Worm (Caenorhabditis elegans) whole organism, L4/young adult: ENCODE measurements around the gene F47B8.1.
"Not testable (repeated sequence)": the region's sequence is repeated elsewhere in the genome, so short reads cannot be mapped to it uniquely, and the experiment has no call there.

Experiments used
- W03F9.2 ChIP-seq: fragments of 150-350 bp; optimal IDR thresholded peaks from 2 replicates; lab custom pipeline; 2014; ENCODE audit warnings: missing biosample characterization, missing genetic modification characterization
- dao-5 ChIP-seq: sonication (generic microtip); optimal IDR thresholded peaks from 2 replicates; lab custom pipeline; 2016; ENCODE audit warnings: missing genotype, missing genetic modification characterization, moderate library complexity, missing compliant biosample characterization
- him-1 ChIP-seq: sonication (generic microtip); optimal IDR thresholded peaks from 2 replicates; lab custom pipeline; 2016; ENCODE audit warnings: missing genotype, missing genetic modification reagents, missing genetic modification characterization, missing compliant biosample characterization

F47B8.1 gene

DNA sequence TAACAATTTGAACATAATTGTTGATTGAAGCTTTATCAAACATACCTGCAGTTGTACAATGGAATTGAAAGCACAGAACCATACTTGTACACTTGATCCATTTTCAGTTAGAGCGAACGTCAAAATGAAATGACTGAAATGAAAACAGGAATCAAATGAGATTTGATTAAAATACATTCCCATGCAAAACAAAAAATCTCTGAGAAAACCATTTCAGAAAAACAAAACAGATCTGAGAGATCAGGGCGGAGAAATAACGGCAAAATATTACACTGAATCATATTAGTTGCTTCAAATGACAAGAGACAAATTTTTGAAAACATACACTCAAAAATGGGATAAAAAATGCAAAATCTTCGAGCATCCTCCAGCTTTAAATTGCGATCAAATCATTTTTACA is 34.4 kb downstream of the F47B8.1 start, which contains the start of gene srt-33:
TSS of gene srt-33 (minus strand) at position 101 of the 400 bp plus-strand sequence.
- TF ChIP-seq him-1 (no peak), W03F9.2 (tag; lab: Kevin White, UChicago) (no peak), dao-5 (no peak)

DNA sequence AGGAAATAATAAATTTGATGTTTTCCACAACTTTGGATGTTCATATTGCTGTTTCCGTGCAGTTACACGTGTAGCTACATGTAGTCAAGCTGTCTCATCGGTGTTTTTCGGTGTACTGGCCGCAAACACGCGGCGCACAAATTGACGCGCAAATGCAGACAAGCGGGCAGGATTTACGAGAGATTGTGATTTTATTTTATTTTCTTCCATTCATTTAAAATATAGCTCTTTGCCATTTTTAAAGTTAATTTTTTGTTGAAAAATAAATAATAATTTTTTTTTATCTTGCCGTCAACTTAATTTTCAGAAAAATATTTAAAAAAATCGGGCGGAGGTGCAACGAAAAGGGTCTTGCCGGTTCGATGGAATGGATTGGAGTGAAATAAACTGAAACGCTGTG is 39.9 kb downstream of the F47B8.1 start, which contains the start of gene F40G12.7:
TSS of gene F40G12.7 (plus strand) at position 301 of the 400 bp plus-strand sequence.
- TF ChIP-seq W03F9.2 (tag; lab: Kevin White, UChicago); him-1; dao-5: not testable (repeated sequence)

DNA sequence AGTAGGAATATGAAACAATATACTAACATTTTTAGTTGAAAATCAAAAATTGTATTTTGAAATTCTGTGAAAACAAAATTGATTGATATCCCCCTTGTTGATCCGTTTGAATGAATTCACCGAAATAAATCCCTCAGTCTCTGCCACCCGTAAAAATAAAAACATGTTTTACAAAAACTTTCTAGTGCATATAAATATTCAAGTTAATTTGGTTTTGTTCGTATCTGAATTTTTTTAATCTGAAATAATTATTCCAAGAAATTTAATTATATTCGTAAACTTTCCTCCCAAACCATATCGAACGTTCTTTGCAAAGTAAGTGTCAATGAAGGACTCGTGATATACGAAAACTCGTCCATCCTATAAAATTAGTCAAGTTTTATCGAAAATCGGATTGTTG is 41.1 kb downstream of the F47B8.1 start, which contains the start of gene F40G12.6:
TSS of gene F40G12.6 (minus strand) at position 101 of the 400 bp plus-strand sequence.
- TF ChIP-seq him-1 (no peak), W03F9.2 (tag; lab: Kevin White, UChicago) (no peak), dao-5 (no peak)

DNA sequence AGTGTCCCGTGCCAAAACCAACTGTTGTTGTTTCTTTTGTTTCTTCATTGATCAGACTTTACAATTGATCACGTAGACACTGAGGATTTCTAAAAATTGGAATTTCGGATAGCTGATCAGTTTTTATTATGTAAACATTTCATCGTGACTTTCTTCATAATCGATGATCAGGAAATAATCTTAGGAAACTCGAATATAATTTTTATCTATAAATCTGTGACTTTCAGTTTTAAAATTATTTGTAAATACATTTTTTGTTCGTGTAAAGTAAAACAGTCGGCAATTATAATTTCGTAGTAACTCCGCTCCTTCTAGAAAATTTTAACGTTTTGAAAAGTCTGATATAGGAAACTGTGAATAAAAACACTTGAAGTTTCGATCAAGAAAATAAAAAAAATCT is 43.4 kb downstream of the F47B8.1 start, which contains the start of gene F40G12.5:
TSS of gene F40G12.5 (minus strand) at position 101 of the 400 bp plus-strand sequence.
- TF ChIP-seq W03F9.2 (tag; lab: Kevin White, UChicago) (no peak), him-1 (no peak), dao-5 (no peak)

DNA sequence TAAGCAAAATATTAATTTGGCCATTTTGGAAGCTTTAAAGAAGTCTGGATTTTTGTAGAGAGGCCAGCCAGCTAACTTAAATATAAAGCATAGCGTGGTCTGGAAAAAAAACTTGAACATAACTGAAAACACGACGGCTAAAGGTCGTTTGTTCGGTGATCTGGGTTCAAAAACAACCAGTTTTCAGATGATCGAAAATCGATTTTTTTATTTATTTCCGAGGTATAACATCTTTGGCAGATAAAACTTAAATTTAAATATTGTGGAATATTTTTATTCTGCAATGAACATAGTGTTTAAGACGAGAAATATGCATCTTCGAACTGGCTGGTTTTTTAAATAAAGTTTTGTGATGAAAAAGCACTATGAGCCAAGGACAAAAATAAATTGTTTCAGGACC is 45.5 kb downstream of the F47B8.1 start, which contains the start of gene F40G12.4:
TSS of gene F40G12.4 (minus strand) at position 101 of the 400 bp plus-strand sequence.
- TF ChIP-seq him-1 (no peak), W03F9.2 (tag; lab: Kevin White, UChicago) (no peak), dao-5 (no peak)

DNA sequence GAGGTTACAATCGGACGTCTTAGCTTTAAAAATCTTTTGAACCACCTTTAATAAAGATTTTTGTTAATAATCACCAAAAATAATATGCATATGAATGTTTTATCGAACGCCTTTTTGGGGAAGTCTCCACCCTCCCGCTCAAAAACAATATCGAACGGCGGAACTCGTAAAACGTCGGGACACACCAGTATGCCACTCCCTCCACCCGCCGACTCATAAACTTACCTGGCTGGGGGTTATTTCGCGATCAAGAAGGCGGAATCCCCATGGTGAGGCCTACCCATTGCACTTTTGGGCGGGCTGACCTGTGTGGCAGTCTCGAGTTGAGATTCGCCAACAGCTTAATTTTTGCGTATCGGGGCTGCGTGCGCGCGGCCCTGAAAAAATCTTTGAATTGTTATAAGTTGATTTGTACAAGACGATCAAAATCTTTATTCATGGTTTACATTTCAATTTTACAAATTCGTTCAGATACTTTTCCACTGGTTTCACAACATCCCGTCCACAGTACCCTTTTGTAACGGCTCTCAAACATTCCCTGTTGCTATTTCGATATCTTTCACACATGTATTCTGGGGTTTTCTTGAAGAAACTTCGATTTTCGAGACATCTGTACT is 46.7 kb downstream of the F47B8.1 start:
- no peak for TF ChIP-seq him-1
- TF ChIP-seq dao-5 = no peak
- no peak for TF ChIP-seq W03F9.2 (tag; lab: Kevin White, UChicago)
